Worm (Caenorhabditis elegans) whole organism, late embryonic: Measurements from ENCODE around the gene F44D12.16.

ENCODE experiments used
- F13H6.1 ChIP-seq: sonication (generic microtip); optimal IDR thresholded peaks from 2 replicates; lab custom pipeline; 2016; ENCODE audit warnings: missing genetic modification characterization, missing compliant biosample characterization
- ceh-48 ChIP-seq: sonication (generic microtip); optimal IDR thresholded peaks from 2 replicates; lab custom pipeline; 2016; ENCODE audit warnings: missing genetic modification characterization, inconsistent platforms, missing compliant biosample characterization
- elt-4 ChIP-seq: sonication (generic microtip); optimal IDR thresholded peaks from 2 replicates; lab custom pipeline; 2016; ENCODE audit warnings: missing genetic modification characterization, missing compliant biosample characterization
- gmeb-2 ChIP-seq: sonication (generic microtip); optimal IDR thresholded peaks from 2 replicates; lab custom pipeline; 2016; ENCODE audit warnings: missing genetic modification characterization, inconsistent platforms, missing compliant biosample characterization
- lin-11 ChIP-seq: fragments of 200-800 bp; sonication (Bioruptor generic); optimal IDR thresholded peaks from 2 replicates; lab custom pipeline; 2018; ENCODE audit warnings: mild to moderate bottlenecking, missing genetic modification characterization, missing compliant biosample characterization
- nfya-1 ChIP-seq: sonication (generic microtip); optimal IDR thresholded peaks from 2 replicates; lab custom pipeline; 2017; ENCODE audit warnings: missing genetic modification characterization, mild to moderate bottlenecking, missing compliant biosample characterization, antibody characterized with exemption, moderate library complexity
- npax-4 ChIP-seq: sonication (generic microtip); optimal IDR thresholded peaks from 2 replicates; lab custom pipeline; 2016; ENCODE audit warnings: missing genetic modification characterization, missing compliant biosample characterization
- pha-4 ChIP-seq: fragments of 150-350 bp; optimal IDR thresholded peaks from 2 replicates; lab custom pipeline; 2018; ENCODE audit warnings: missing biosample characterization, missing genetic modification reagents, missing genetic modification characterization
- pros-1 ChIP-seq: fragments of 150-350 bp; optimal IDR thresholded peaks from 2 replicates; lab custom pipeline; 2014; ENCODE audit warnings: missing biosample characterization, missing genetic modification reagents, missing genetic modification characterization
- tbx-7 ChIP-seq: sonication (generic microtip); optimal IDR thresholded peaks from 2 replicates; lab custom pipeline; 2016; ENCODE audit warnings: missing genotype, missing genetic modification characterization, missing compliant biosample characterization

- TF ChIP-seq elt-4 (no peak), pha-4 (no peak), ceh-48 (tag; lab: Kevin White, UChicago) (no peak), nfya-1 (tag; lab: Kevin White, UChicago) (no peak), gmeb-2 (tag; lab: Kevin White, UChicago) (no peak), F13H6.1 (tag; lab: Kevin White, UChicago) (no peak), pros-1 (tag; lab: Kevin White, UChicago) (no peak), tbx-7 (no peak), npax-4 (tag; lab: Kevin White, UChicago) (no peak), lin-11 (tag; lab: Kevin White, UChicago) (no peak)
Measured at ce11 chrIV:10066456-10066855, 37.6 kb downstream of the F44D12.16 start.
